Worm (Caenorhabditis elegans) whole organism, L1 larva: ENCODE data around the gene klp-4.

Experiments used
- Y116A8C.19 ChIP-seq: sonication (generic microtip); optimal IDR thresholded peaks from 2 replicates; lab custom pipeline; 2016; ENCODE audit warnings: missing compliant biosample characterization, missing genetic modification characterization, borderline replicate concordance
- aly-2 ChIP-seq: fragments of 150-350 bp; optimal IDR thresholded peaks from 2 replicates; lab custom pipeline; 2014; ENCODE audit warnings: missing biosample characterization, missing genetic modification characterization
- ceh-8 ChIP-seq: fragments of 200-800 bp; sonication (Bioruptor generic); optimal IDR thresholded peaks from 2 replicates; lab custom pipeline; 2018; ENCODE audit warnings: mild to moderate bottlenecking, missing genetic modification characterization, moderate library complexity, missing compliant biosample characterization
- ceh-82 ChIP-seq, 3 experiments: fragments of 150-350 bp in 1 of 3; sonication (generic microtip) in 2 of 3; optimal IDR thresholded peaks; 2 replicates each; lab custom pipeline; 2014 to 2017; ENCODE audit warnings: missing biosample characterization in 3 of 3, missing genetic modification characterization in 3 of 3
- ces-1 ChIP-seq: fragments of 150-350 bp; optimal IDR thresholded peaks from 2 replicates; lab custom pipeline; 2014; ENCODE audit warnings: missing biosample characterization, missing genetic modification reagents, missing genetic modification characterization
- dpl-1 ChIP-seq, 3 experiments: fragments of 150-350 bp in 2 of 3; sonication (generic microtip) in 1 of 3; optimal IDR thresholded peaks; 2 replicates each; lab custom pipeline; 2014 to 2017; ENCODE audit warnings: missing biosample characterization in 3 of 3, missing genetic modification characterization in 3 of 3, missing genetic modification reagents in 3 of 3
- dsc-1 ChIP-seq: sonication (generic microtip); optimal IDR thresholded peaks from 2 replicates; lab custom pipeline; 2016; ENCODE audit warnings: mild to moderate bottlenecking, missing genetic modification characterization, missing compliant biosample characterization
- efl-1 ChIP-seq, 4 experiments: fragments of 150-350 bp; optimal IDR thresholded peaks in 3 of 4; peaks in 1 of 4; 1 replicate in 1 of 4; 2 replicates in 3 of 4; lab custom pipeline; 2014; ENCODE audit warnings: missing biosample characterization in 2 of 4, missing genetic modification characterization in 2 of 4, missing genetic modification reagents in 2 of 4
- efl-3 ChIP-seq: fragments of 200-800 bp; sonication (Bioruptor generic); optimal IDR thresholded peaks from 2 replicates; lab custom pipeline; 2018; ENCODE audit warnings: mild to moderate bottlenecking, missing genetic modification characterization, missing compliant biosample characterization
- egl-13 ChIP-seq: sonication (generic microtip); optimal IDR thresholded peaks from 2 replicates; lab custom pipeline; 2016; ENCODE audit warnings: missing genotype, missing genetic modification reagents, missing genetic modification characterization, missing compliant biosample characterization
- egl-27 ChIP-seq, 2 experiments: fragments of 150-350 bp in 1 of 2; sonication (generic microtip); optimal IDR thresholded peaks; 3 replicates each; lab custom pipeline; 2017 to 2018; ENCODE audit warnings: missing biosample characterization in 2 of 2, missing genetic modification characterization in 2 of 2, missing genetic modification reagents in 2 of 2
- elt-2 ChIP-seq: sonication (generic microtip); optimal IDR thresholded peaks from 2 replicates; lab custom pipeline; 2016; ENCODE audit warnings: missing genetic modification characterization, mild to moderate bottlenecking, inconsistent platforms, missing compliant biosample characterization, missing genetic modification reagents
- fkh-10 ChIP-seq: sonication (generic microtip); optimal IDR thresholded peaks from 2 replicates; lab custom pipeline; 2017; ENCODE audit warnings: missing biosample characterization, missing genetic modification reagents, missing genetic modification characterization
- fos-1 ChIP-seq: fragments of 150-350 bp; optimal IDR thresholded peaks from 2 replicates; lab custom pipeline; 2014; ENCODE audit warnings: missing biosample characterization, missing genetic modification characterization
- grh-1 ChIP-seq: fragments of 200-800 bp; sonication (Bioruptor generic); IDR thresholded peaks from 2 replicates; pipeline ENCODE4 v1.3.6; 2022; ENCODE audit warnings: missing genetic modification reagents, missing genetic modification characterization, missing compliant biosample characterization
- hlh-17 ChIP-seq: fragments of 200-800 bp; sonication (Bioruptor generic); optimal IDR thresholded peaks from 2 replicates; lab custom pipeline; 2018; ENCODE audit warnings: missing genetic modification characterization, mild to moderate bottlenecking, missing compliant biosample characterization, moderate library complexity, borderline replicate concordance
- hlh-4 ChIP-seq: sonication (generic microtip); optimal IDR thresholded peaks from 2 replicates; lab custom pipeline; 2016; ENCODE audit warnings: mild to moderate bottlenecking, missing genetic modification characterization, missing compliant biosample characterization
- hpl-2 ChIP-seq: fragments of 150-350 bp; optimal IDR thresholded peaks from 2 replicates; lab custom pipeline; 2014; ENCODE audit warnings: missing biosample characterization, missing genetic modification reagents, missing genetic modification characterization
- jun-1 ChIP-seq: fragments of 150-350 bp; optimal IDR thresholded peaks from 2 replicates; lab custom pipeline; 2014; ENCODE audit warnings: missing biosample characterization, missing genetic modification reagents, missing genetic modification characterization
- lin-13 ChIP-seq: fragments of 150-350 bp; optimal IDR thresholded peaks from 2 replicates; lab custom pipeline; 2014; ENCODE audit warnings: missing biosample characterization, missing genetic modification reagents, missing genetic modification characterization
- lin-14 ChIP-seq: fragments of 200-800 bp; sonication (Bioruptor generic); optimal IDR thresholded peaks from 2 replicates; lab custom pipeline; 2018; ENCODE audit warnings: mild to moderate bottlenecking, missing genetic modification characterization, moderate library complexity, missing compliant biosample characterization
- lin-15B ChIP-seq: fragments of 150-350 bp; sonication (generic microtip); optimal IDR thresholded peaks from 3 replicates; lab custom pipeline; 2014; ENCODE audit warnings: missing biosample characterization, missing genetic modification characterization
- lin-39 ChIP-seq: fragments of 150-350 bp; optimal IDR thresholded peaks from 2 replicates; lab custom pipeline; 2014; ENCODE audit warnings: missing biosample characterization, missing genetic modification reagents, missing genetic modification characterization
- lir-3 ChIP-seq: sonication (generic microtip); optimal IDR thresholded peaks from 2 replicates; lab custom pipeline; 2016; ENCODE audit warnings: mild to moderate bottlenecking, missing genetic modification characterization, moderate library complexity, missing compliant biosample characterization; ENCODE audit not compliant: poor library complexity
- mab-9 ChIP-seq: fragments of 200-800 bp; sonication (Bioruptor generic); IDR thresholded peaks from 2 replicates; pipeline ENCODE4 v1.3.6; 2022; ENCODE audit warnings: missing genetic modification reagents, missing genetic modification characterization, missing compliant biosample characterization
- mdl-1 ChIP-seq, 2 experiments: fragments of 150-350 bp; optimal IDR thresholded peaks; 2 replicates each; lab custom pipeline; 2014 to 2017; ENCODE audit warnings: missing biosample characterization in 2 of 2, missing genetic modification characterization in 2 of 2, inconsistent platforms in 1 of 2
- mef-2 ChIP-seq: fragments of 150-350 bp; optimal IDR thresholded peaks from 2 replicates; lab custom pipeline; 2014; ENCODE audit warnings: missing biosample characterization, missing genetic modification characterization
- nhr-11 ChIP-seq: fragments of 150-350 bp; optimal IDR thresholded peaks from 2 replicates; lab custom pipeline; 2014; ENCODE audit warnings: missing biosample characterization, missing genetic modification characterization
- nhr-12 ChIP-seq: sonication (generic microtip); optimal IDR thresholded peaks from 2 replicates; lab custom pipeline; 2017; ENCODE audit warnings: missing biosample characterization, missing genetic modification characterization
- nhr-237 ChIP-seq: fragments of 150-350 bp; optimal IDR thresholded peaks from 2 replicates; lab custom pipeline; 2014; ENCODE audit warnings: missing biosample characterization, missing genetic modification characterization
- nhr-71 ChIP-seq: sonication (generic microtip); optimal IDR thresholded peaks from 2 replicates; lab custom pipeline; 2016; ENCODE audit warnings: mild to moderate bottlenecking, missing genetic modification characterization, moderate library complexity, missing compliant biosample characterization
- nhr-76 ChIP-seq: sonication (generic microtip); optimal IDR thresholded peaks from 2 replicates; lab custom pipeline; 2017; ENCODE audit warnings: missing biosample characterization, missing genetic modification characterization
- nhr-77 ChIP-seq: fragments of 150-350 bp; optimal IDR thresholded peaks from 2 replicates; lab custom pipeline; 2014; ENCODE audit warnings: missing biosample characterization, missing genetic modification characterization
- pag-3 ChIP-seq: sonication (generic microtip); optimal IDR thresholded peaks from 2 replicates; lab custom pipeline; 2017; ENCODE audit warnings: missing genetic modification characterization, mild to moderate bottlenecking, missing compliant biosample characterization, antibody characterized with exemption, borderline replicate concordance; ENCODE audit not compliant: insufficient read depth
- skn-1 ChIP-seq: fragments of 150-350 bp; optimal IDR thresholded peaks from 2 replicates; lab custom pipeline; 2014; ENCODE audit warnings: missing biosample characterization, missing genetic modification characterization
- sox-4 ChIP-seq: sonication (generic microtip); optimal IDR thresholded peaks from 2 replicates; lab custom pipeline; 2016; ENCODE audit warnings: missing genetic modification characterization, missing compliant biosample characterization
- unc-130 ChIP-seq: fragments of 150-350 bp; optimal IDR thresholded peaks from 2 replicates; lab custom pipeline; 2017; ENCODE audit warnings: missing biosample characterization, missing genetic modification characterization, inconsistent platforms
- vab-15 ChIP-seq: sonication (generic microtip); optimal IDR thresholded peaks from 2 replicates; lab custom pipeline; 2017; ENCODE audit warnings: missing genotype, mild to moderate bottlenecking, missing genetic modification characterization, missing compliant biosample characterization
- ztf-4 ChIP-seq: fragments of 150-350 bp; optimal IDR thresholded peaks from 2 replicates; lab custom pipeline; 2014; ENCODE audit warnings: missing biosample characterization, missing genetic modification characterization

The klp-4 gene

ce11 chrX:3181870-3182269, 3.4 kb upstream of the klp-4 start:
- TF ChIP-seq efl-1 (optimal IDR thresholded peaks at IDR 0.05; lab: Kevin White, UChicago) (no peak), efl-1 (GFP tag; optimal IDR thresholded peaks at IDR 0.05 in 1 of 2; lab: Kevin White, UChicago) (peak in 1 of 2 experiments; percentile 81), egl-13 (tag; lab: Kevin White, UChicago) (no peak), aly-2 (tag; lab: Kevin White, UChicago) (no peak), sox-4 (tag; lab: Kevin White, UChicago) (no peak), ces-1 (GFP tag; lab: Kevin White, UChicago) (no peak), elt-2 (tag; lab: Kevin White, UChicago) (peak; percentile 45), vab-15 (tag; lab: Kevin White, UChicago) (no peak)

DNA sequence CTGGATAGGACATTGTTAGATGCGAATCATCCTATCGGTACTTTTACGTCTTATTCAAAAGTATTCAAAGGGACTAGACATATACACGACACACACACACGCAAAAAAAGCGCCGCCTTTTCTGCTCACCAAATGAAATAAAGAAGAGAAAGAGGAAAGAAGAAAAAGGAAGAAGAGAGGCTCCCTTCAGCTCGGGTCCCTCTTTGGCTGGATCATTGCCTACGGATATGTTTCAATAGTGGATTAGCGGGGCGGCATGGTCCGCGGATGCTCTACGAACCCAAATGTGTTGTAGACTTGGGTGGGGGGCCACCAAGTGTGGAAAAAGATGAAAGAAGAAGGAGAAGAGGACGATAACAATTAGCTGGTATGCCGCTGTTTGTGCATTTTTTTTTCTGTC, 2.9 kb upstream of the klp-4 start:
- TF ChIP-seq ceh-8 (GFP tag; lab: Kevin White, UChicago) (no peak), jun-1 (tag; lab: Kevin White, UChicago) (no peak), mdl-1 (tag; optimal IDR thresholded peaks at IDR 0.05; lab: Kevin White, UChicago) (no peak), pag-3 (tag; lab: Kevin White, UChicago) (no peak), mab-9 (GFP tag; lab: Robert Waterston, UW) (no peak), hlh-17 (GFP tag; lab: Kevin White, UChicago) (no peak), dpl-1 (GFP tag; optimal IDR thresholded peaks at IDR 0.05; lab: Kevin White, UChicago) (no peak), hlh-4 (tag; lab: Kevin White, UChicago) (no peak), nhr-11 (tag; lab: Kevin White, UChicago) (no peak), nhr-77 (tag; lab: Kevin White, UChicago) (no peak), sox-4 (tag; lab: Kevin White, UChicago) (no peak), mef-2 (tag; lab: Kevin White, UChicago) (no peak), lin-39 (tag; lab: Kevin White, UChicago) (no peak), lin-13 (GFP tag; lab: Kevin White, UChicago) (no peak), ceh-82 (tag; optimal IDR thresholded peaks at IDR 0.05; lab: Kevin White, UChicago) (peak in 1 of 3 experiments; percentile 2), fkh-10 (GFP tag; lab: Kevin White, UChicago) (peak; percentile 71), grh-1 (GFP tag; lab: Robert Waterston, UW) (no peak), dsc-1 (no peak), lin-14 (GFP tag; lab: Kevin White, UChicago) (peak; percentile 66), unc-130 (tag; lab: Kevin White, UChicago) (no peak), hpl-2 (GFP tag; lab: Kevin White, UChicago) (no peak), ztf-4 (tag; lab: Kevin White, UChicago) (no peak), nhr-237 (tag; lab: Kevin White, UChicago) (no peak)

ce11 chrX:3176728-3177127, 1.8 kb downstream of the klp-4 start:
- TF ChIP-seq nhr-237 (tag; lab: Kevin White, UChicago), result no peak
- TF ChIP-seq ceh-8 (GFP tag; lab: Kevin White, UChicago), result no peak
- no peak for TF ChIP-seq Y116A8C.19 (tag; lab: Kevin White, UChicago)
- no peak for TF ChIP-seq egl-27 (tag; optimal IDR thresholded peaks at IDR 0.05; lab: Kevin White, UChicago)
- TF ChIP-seq nhr-71 (tag; lab: Kevin White, UChicago), result no peak
- no peak for TF ChIP-seq fkh-10 (GFP tag; lab: Kevin White, UChicago)
- TF ChIP-seq fos-1 (tag; lab: Kevin White, UChicago), result no peak
- TF ChIP-seq nhr-12 (tag; lab: Kevin White, UChicago), result no peak

ce11 chrX:3170456-3170855, 8.0 kb downstream of the klp-4 start, which contains the start of gene C15C7.6:
Gene C15C7.6 (minus strand): TSS chrX:3170556.
- TF ChIP-seq lir-3 (tag; lab: Kevin White, UChicago), result no peak
- no peak for TF ChIP-seq nhr-12 (tag; lab: Kevin White, UChicago)
- TF ChIP-seq nhr-76 (tag; lab: Kevin White, UChicago), result no peak
- no peak for TF ChIP-seq lin-15B (tag; lab: Kevin White, UChicago)
- no peak for TF ChIP-seq skn-1
- TF ChIP-seq efl-3 (GFP tag; lab: Kevin White, UChicago), result no peak
- TF ChIP-seq, all 84 proteins: peak for 0
